Worm (Caenorhabditis elegans) whole organism, late embryonic: Measurements from ENCODE around the gene C03G6.21.
"Not testable (repeated sequence)": the region's sequence is repeated elsewhere in the genome, so short reads cannot be mapped to it uniquely, and the experiment has no call there.

ENCODE experiments used
- C08G9.2 ChIP-seq: sonication (generic microtip); optimal IDR thresholded peaks from 2 replicates; lab custom pipeline; 2016; ENCODE audit warnings: mild to moderate bottlenecking, missing genetic modification characterization, moderate library complexity, missing compliant biosample characterization
- C38D4.7 ChIP-seq: fragments of 200-800 bp; sonication (Bioruptor generic); optimal IDR thresholded peaks from 2 replicates; lab custom pipeline; 2018; ENCODE audit warnings: mild to moderate bottlenecking, missing genetic modification characterization, moderate library complexity, missing compliant biosample characterization
- K02D7.2 ChIP-seq: sonication (generic microtip); optimal IDR thresholded peaks from 2 replicates; lab custom pipeline; 2017; ENCODE audit warnings: mild to moderate bottlenecking, missing genetic modification characterization, missing compliant biosample characterization
- K09A11.1 ChIP-seq: sonication (generic microtip); optimal IDR thresholded peaks from 2 replicates; lab custom pipeline; 2017; ENCODE audit warnings: antibody characterized with exemption, mild to moderate bottlenecking, missing genetic modification characterization, missing compliant biosample characterization; ENCODE audit not compliant: insufficient read depth
- T23F11.4 ChIP-seq: fragments of 200-800 bp; sonication (Bioruptor generic); optimal IDR thresholded peaks from 2 replicates; lab custom pipeline; 2018; ENCODE audit warnings: mild to moderate bottlenecking, missing genetic modification characterization, missing compliant biosample characterization
- Y22D7AL.16 ChIP-seq: sonication (generic microtip); optimal IDR thresholded peaks from 2 replicates; lab custom pipeline; 2016; ENCODE audit warnings: missing genetic modification characterization, missing compliant biosample characterization
- ahr-1 ChIP-seq: sonication (generic microtip); optimal IDR thresholded peaks from 2 replicates; lab custom pipeline; 2016; ENCODE audit warnings: missing genetic modification characterization, missing compliant biosample characterization
- ceh-14 ChIP-seq: sonication (generic microtip); optimal IDR thresholded peaks from 2 replicates; lab custom pipeline; 2016; ENCODE audit warnings: missing genotype, missing genetic modification characterization, missing compliant biosample characterization
- ceh-19 ChIP-seq: fragments of 200-800 bp; sonication (Bioruptor generic); optimal IDR thresholded peaks from 2 replicates; lab custom pipeline; 2018; ENCODE audit warnings: mild to moderate bottlenecking, missing genetic modification characterization, missing compliant biosample characterization
- ceh-22 ChIP-seq: sonication (generic microtip); optimal IDR thresholded peaks from 2 replicates; lab custom pipeline; 2017; ENCODE audit warnings: missing biosample characterization, missing genetic modification characterization
- ceh-30 ChIP-seq: fragments of 150-350 bp; optimal IDR thresholded peaks from 2 replicates; lab custom pipeline; 2014; ENCODE audit warnings: missing biosample characterization, missing genetic modification characterization
- ceh-31 ChIP-seq: sonication (generic microtip); optimal IDR thresholded peaks from 2 replicates; lab custom pipeline; 2016; ENCODE audit warnings: missing genetic modification characterization, missing compliant biosample characterization
- ceh-45 ChIP-seq: fragments of 200-800 bp; sonication (Bioruptor generic); IDR thresholded peaks from 2 replicates; pipeline ENCODE4 v1.3.6; 2022; ENCODE audit warnings: missing genetic modification reagents, missing genetic modification characterization, missing compliant biosample characterization
- ceh-48 ChIP-seq: sonication (generic microtip); optimal IDR thresholded peaks from 2 replicates; lab custom pipeline; 2016; ENCODE audit warnings: missing genetic modification characterization, inconsistent platforms, missing compliant biosample characterization
- ceh-6 ChIP-seq: fragments of 200-800 bp; sonication (Bioruptor generic); optimal IDR thresholded peaks from 2 replicates; lab custom pipeline; 2018; ENCODE audit warnings: mild to moderate bottlenecking, missing genetic modification characterization, missing compliant biosample characterization
- ceh-9 ChIP-seq: sonication (generic microtip); optimal IDR thresholded peaks from 2 replicates; lab custom pipeline; 2016; ENCODE audit warnings: mild to moderate bottlenecking, missing genetic modification characterization, inconsistent platforms, missing compliant biosample characterization
- dve-1 ChIP-seq: sonication (generic microtip); optimal IDR thresholded peaks from 2 replicates; lab custom pipeline; 2017; ENCODE audit warnings: antibody characterized with exemption, mild to moderate bottlenecking, missing genetic modification characterization, missing compliant biosample characterization
- elt-2 ChIP-seq: sonication (generic microtip); optimal IDR thresholded peaks from 2 replicates; lab custom pipeline; 2016; ENCODE audit warnings: missing genetic modification reagents, missing genetic modification characterization, missing compliant biosample characterization
- eyg-1 ChIP-seq: sonication (generic microtip); optimal IDR thresholded peaks from 2 replicates; lab custom pipeline; 2016; ENCODE audit warnings: missing genotype, missing genetic modification characterization, missing compliant biosample characterization
- fkh-10 ChIP-seq: fragments of 150-350 bp; optimal IDR thresholded peaks from 2 replicates; lab custom pipeline; 2014; ENCODE audit warnings: missing biosample characterization, missing genetic modification reagents, missing genetic modification characterization
- fkh-6 ChIP-seq: sonication (generic microtip); optimal IDR thresholded peaks from 2 replicates; lab custom pipeline; 2016; ENCODE audit warnings: missing genetic modification characterization, missing compliant biosample characterization
- hlh-30 ChIP-seq: sonication (generic microtip); optimal IDR thresholded peaks from 2 replicates; lab custom pipeline; 2017; ENCODE audit warnings: antibody characterized with exemption, missing genetic modification characterization, missing compliant biosample characterization; ENCODE audit not compliant: insufficient read depth
- madf-2 ChIP-seq: sonication (generic microtip); optimal IDR thresholded peaks from 2 replicates; lab custom pipeline; 2017; ENCODE audit warnings: missing genetic modification characterization, missing compliant biosample characterization
- mec-3 ChIP-seq: sonication (generic microtip); optimal IDR thresholded peaks from 2 replicates; lab custom pipeline; 2016; ENCODE audit warnings: borderline replicate concordance, missing genetic modification characterization, missing compliant biosample characterization
- nfya-1 ChIP-seq: sonication (generic microtip); optimal IDR thresholded peaks from 2 replicates; lab custom pipeline; 2017; ENCODE audit warnings: missing genetic modification characterization, mild to moderate bottlenecking, missing compliant biosample characterization, antibody characterized with exemption, moderate library complexity
- nhr-232 ChIP-seq: sonication (generic microtip); optimal IDR thresholded peaks from 2 replicates; lab custom pipeline; 2016; ENCODE audit warnings: missing genetic modification characterization, missing compliant biosample characterization
- odd-2 ChIP-seq: sonication (generic microtip); optimal IDR thresholded peaks from 2 replicates; lab custom pipeline; 2017; ENCODE audit warnings: antibody characterized with exemption, mild to moderate bottlenecking, missing genetic modification characterization, missing compliant biosample characterization
- pat-9 ChIP-seq: fragments of 200-800 bp; sonication (Bioruptor generic); optimal IDR thresholded peaks from 2 replicates; lab custom pipeline; 2018; ENCODE audit warnings: mild to moderate bottlenecking, missing genetic modification characterization, moderate library complexity, missing compliant biosample characterization
- pax-1 ChIP-seq: fragments of 150-350 bp; optimal IDR thresholded peaks from 2 replicates; lab custom pipeline; 2014; ENCODE audit warnings: missing biosample characterization, missing genetic modification characterization
- pha-2 ChIP-seq: sonication (generic microtip); optimal IDR thresholded peaks from 2 replicates; lab custom pipeline; 2017; ENCODE audit warnings: mild to moderate bottlenecking, missing genetic modification characterization, missing compliant biosample characterization
- pha-4 ChIP-seq: fragments of 150-350 bp; optimal IDR thresholded peaks from 2 replicates; lab custom pipeline; 2018; ENCODE audit warnings: missing biosample characterization, missing genetic modification reagents, missing genetic modification characterization
- pqm-1 ChIP-seq: sonication (generic microtip); optimal IDR thresholded peaks from 2 replicates; lab custom pipeline; 2016; ENCODE audit warnings: missing genetic modification characterization, missing compliant biosample characterization
- rnt-1 ChIP-seq: sonication (generic microtip); optimal IDR thresholded peaks from 2 replicates; lab custom pipeline; 2016; ENCODE audit warnings: missing genetic modification characterization, missing compliant biosample characterization
- sdc-2 ChIP-seq: sonication (generic microtip); optimal IDR thresholded peaks from 2 replicates; lab custom pipeline; 2016; ENCODE audit warnings: missing genotype, missing genetic modification characterization, missing compliant biosample characterization
- sox-4 ChIP-seq: sonication (generic microtip); optimal IDR thresholded peaks from 2 replicates; lab custom pipeline; 2017; ENCODE audit warnings: mild to moderate bottlenecking, missing genetic modification characterization, inconsistent platforms, missing compliant biosample characterization
- syd-9 ChIP-seq: sonication (generic microtip); optimal IDR thresholded peaks from 2 replicates; lab custom pipeline; 2016; ENCODE audit warnings: mild to moderate bottlenecking, missing genetic modification characterization, moderate library complexity, missing compliant biosample characterization
- tbx-7 ChIP-seq: sonication (generic microtip); optimal IDR thresholded peaks from 2 replicates; lab custom pipeline; 2016; ENCODE audit warnings: missing genotype, missing genetic modification characterization, missing compliant biosample characterization
- ttx-3 ChIP-seq: sonication (generic microtip); optimal IDR thresholded peaks from 2 replicates; lab custom pipeline; 2016; ENCODE audit warnings: missing genetic modification reagents, missing genetic modification characterization, missing compliant biosample characterization
- unc-3 ChIP-seq, 2 experiments: fragments of 200-800 bp in 1 of 2; sonication (Bioruptor generic) in 1 of 2; sonication (generic microtip) in 1 of 2; conservative IDR thresholded peaks in 1 of 2; optimal IDR thresholded peaks in 1 of 2; 2 replicates each; pipeline versions ENCODE4 v1.3.6 to Lab custom; 2016 to 2022; ENCODE audit warnings: missing compliant biosample characterization in 2 of 2, missing genetic modification characterization in 2 of 2, missing genetic modification reagents in 1 of 2
- unc-86 ChIP-seq: sonication (generic microtip); optimal IDR thresholded peaks from 2 replicates; lab custom pipeline; 2016; ENCODE audit warnings: missing genetic modification characterization, missing compliant biosample characterization

Gene C03G6.21

DNA sequence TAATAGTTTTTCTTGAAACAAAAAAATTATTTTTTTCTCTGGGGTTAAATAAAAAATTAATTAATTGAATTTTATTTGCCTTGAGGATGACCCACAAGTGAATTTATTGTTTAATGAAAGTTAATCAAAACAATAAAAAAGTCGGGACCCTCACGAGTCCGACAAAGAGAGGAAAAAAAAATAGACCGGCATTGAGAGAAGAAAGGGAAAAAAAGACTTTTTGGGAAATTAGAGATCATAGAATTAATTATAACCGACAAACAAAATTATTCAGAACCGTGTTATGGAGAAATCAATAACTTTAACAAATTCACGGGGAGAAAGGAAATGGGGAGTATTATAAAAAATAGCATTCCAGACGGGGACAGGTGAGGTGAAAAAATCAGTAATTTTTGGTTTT, 19.4 kb downstream of the C03G6.21 start, which contains the start of gene F10G2.7:
Gene F10G2.7, minus strand, starts transcription at position 101 of the 400 bp plus-strand sequence.
- not testable (repeated sequence) for TF ChIP-seq fkh-6, K09A11.1, pha-2 (tag; lab: Kevin White, UChicago)

DNA sequence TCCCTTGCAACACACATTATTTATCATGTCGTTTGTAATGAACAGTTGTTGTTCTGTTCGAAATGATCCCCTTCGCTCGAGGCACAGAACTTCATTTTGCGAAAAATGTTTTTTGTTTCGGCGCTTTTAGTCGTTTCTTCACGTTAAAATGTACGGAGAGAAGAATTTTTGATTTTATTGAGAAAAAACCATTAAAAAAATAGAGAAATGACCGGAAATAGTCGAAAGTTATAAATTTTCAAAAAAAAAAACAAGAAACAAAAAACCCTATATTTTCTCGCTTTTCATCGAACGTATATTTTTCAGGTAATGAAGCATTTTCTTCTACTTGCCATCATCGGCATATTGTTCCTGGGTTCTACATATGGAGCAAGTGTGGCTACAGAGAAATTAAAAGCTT, 24.3 kb downstream of the C03G6.21 start, which contains the start of gene F10G2.1:
Gene F10G2.1, plus strand, starts transcription at position 301 of the 400 bp plus-strand sequence.
- TF ChIP-seq ceh-22 (tag; lab: Kevin White, UChicago) (no peak), odd-2 (tag; lab: Kevin White, UChicago) (no peak)

DNA sequence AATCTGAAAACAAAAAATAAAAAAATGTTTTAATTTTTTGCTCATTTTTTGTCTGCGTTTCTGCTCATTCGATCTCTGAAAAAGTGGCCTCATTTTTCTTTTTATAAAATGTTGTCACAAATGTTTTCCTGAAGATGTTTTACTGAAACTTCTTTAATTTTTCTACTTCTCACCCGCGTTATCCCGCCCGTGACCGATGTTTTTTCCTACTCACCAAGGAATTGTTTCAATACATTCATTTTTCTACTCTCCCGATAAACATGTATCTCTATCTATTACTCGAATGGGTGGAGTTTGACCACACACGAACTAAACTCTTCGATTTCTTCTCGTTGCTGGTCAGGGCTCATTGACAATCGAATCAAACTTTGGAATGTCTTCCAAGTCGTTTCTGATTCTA, 25.7 kb downstream of the C03G6.21 start, which contains the start of gene F10G2.2:
Gene F10G2.2, plus strand, starts transcription at position 301 of the 400 bp plus-strand sequence.
- TF ChIP-seq ttx-3 (tag; lab: Kevin White, UChicago): no peak
- no peak for TF ChIP-seq Y22D7AL.16 (tag; lab: Kevin White, UChicago)
- TF ChIP-seq tbx-7 (tag; lab: Kevin White, UChicago): no peak
- no peak for TF ChIP-seq nfya-1 (tag; lab: Kevin White, UChicago)
- TF ChIP-seq ceh-9 (tag; lab: Kevin White, UChicago): no peak
- TF ChIP-seq ceh-30: no peak
- TF ChIP-seq pat-9: no peak
- no peak for TF ChIP-seq syd-9
- TF ChIP-seq rnt-1 (tag; lab: Kevin White, UChicago): no peak
- no peak for TF ChIP-seq ceh-6 (GFP tag; lab: Kevin White, UChicago)
- no peak for TF ChIP-seq ceh-19 (GFP tag; lab: Kevin White, UChicago)
- no peak for TF ChIP-seq ceh-45 (GFP tag; lab: Robert Waterston, UW)
- no peak for TF ChIP-seq hlh-30 (tag; lab: Kevin White, UChicago)
- TF ChIP-seq C38D4.7 (GFP tag; lab: Kevin White, UChicago): no peak
- TF ChIP-seq mec-3 (tag; lab: Kevin White, UChicago): no peak
- no peak for TF ChIP-seq ahr-1 (tag; lab: Kevin White, UChicago)
- no peak for TF ChIP-seq pax-1 (tag; lab: Kevin White, UChicago)
- no peak for TF ChIP-seq K09A11.1 (tag; lab: Kevin White, UChicago)
- TF ChIP-seq unc-86 (tag; lab: Kevin White, UChicago): no peak

DNA sequence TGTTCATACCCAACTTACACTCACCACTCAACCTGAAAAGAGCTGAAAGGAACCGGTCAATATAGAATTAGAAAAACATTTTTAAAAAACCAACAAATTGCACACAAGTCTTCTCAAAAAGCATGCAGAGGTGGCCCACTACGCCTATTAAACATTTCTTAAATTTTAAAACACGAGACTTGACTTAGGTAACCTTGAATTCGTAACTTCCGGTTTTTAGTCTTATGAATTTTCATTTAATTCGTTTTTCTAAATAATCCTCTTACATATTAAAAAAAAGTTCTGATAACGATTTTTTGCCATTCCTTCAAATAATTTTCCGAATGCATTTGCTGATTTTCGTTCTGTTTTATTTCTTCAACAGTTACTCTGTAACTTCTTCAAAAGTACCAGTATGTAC, 28.5 kb downstream of the C03G6.21 start, which contains the start of gene clec-7:
Gene clec-7, plus strand, starts transcription at position 301 of the 400 bp plus-strand sequence.
- no peak for TF ChIP-seq elt-2 (tag; lab: Kevin White, UChicago)
- no peak for TF ChIP-seq pha-4 (tag; lab: Kevin White, UChicago)
- no peak for TF ChIP-seq pat-9
- no peak for TF ChIP-seq ceh-9 (tag; lab: Kevin White, UChicago)
- TF ChIP-seq ceh-48 (tag; lab: Kevin White, UChicago): no peak
- no peak for TF ChIP-seq T23F11.4 (GFP tag; lab: Kevin White, UChicago)
- TF ChIP-seq ceh-31: no peak
- TF ChIP-seq C08G9.2 (tag; lab: Kevin White, UChicago): no peak

DNA sequence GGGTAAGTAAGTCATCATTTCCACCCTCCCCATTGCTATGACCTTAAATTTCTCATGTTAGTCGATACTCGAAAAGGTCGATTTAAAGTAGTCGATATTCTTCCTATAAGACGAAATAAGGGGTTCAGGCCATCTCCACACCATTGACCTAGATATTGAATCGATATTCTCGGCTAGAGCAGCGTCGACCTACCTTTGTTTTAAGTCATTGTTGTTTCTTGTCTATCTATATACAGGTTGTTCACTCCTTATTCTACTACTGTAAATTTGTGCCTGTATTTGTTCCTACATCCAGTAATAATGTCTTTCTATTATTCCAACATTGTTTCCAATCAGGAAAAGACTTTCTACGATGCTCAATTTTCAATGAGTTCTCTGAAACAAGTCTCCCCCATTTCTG, 29.7 kb downstream of the C03G6.21 start, which contains the start of gene F10G2.4:
Gene F10G2.4, plus strand, starts transcription at position 301 of the 400 bp plus-strand sequence.
- TF ChIP-seq K09A11.1 (tag; lab: Kevin White, UChicago) (no peak), sdc-2 (tag; lab: Kevin White, UChicago) (no peak), K02D7.2 (tag; lab: Kevin White, UChicago) (no peak), dve-1 (tag; lab: Kevin White, UChicago) (no peak), pax-1 (tag; lab: Kevin White, UChicago) (no peak), rnt-1 (tag; lab: Kevin White, UChicago) (no peak), madf-2 (tag; lab: Kevin White, UChicago) (no peak), pqm-1 (tag; lab: Kevin White, UChicago) (no peak), unc-3 (GFP tag; conservative IDR thresholded peaks at IDR 0.05; lab: Robert Waterston, UW) (no peak), unc-3 (tag; optimal IDR thresholded peaks at IDR 0.05; lab: Kevin White, UChicago) (no peak), nhr-232 (tag; lab: Kevin White, UChicago) (no peak), unc-86 (tag; lab: Kevin White, UChicago) (no peak), T23F11.4 (GFP tag; lab: Kevin White, UChicago) (no peak), sox-4 (tag; lab: Kevin White, UChicago) (no peak), ceh-14 (no peak), ceh-9 (tag; lab: Kevin White, UChicago) (no peak), ahr-1 (tag; lab: Kevin White, UChicago) (no peak), eyg-1 (tag; lab: Kevin White, UChicago) (no peak), elt-2 (tag; lab: Kevin White, UChicago) (no peak), fkh-10 (GFP tag; lab: Kevin White, UChicago) (no peak)
- TF ChIP-seq, all 69 proteins: peak for 0
